Fruit fly (Drosophila melanogaster): Measurements from ENCODE around the gene CG13082.

CG13082 gene

DNA sequence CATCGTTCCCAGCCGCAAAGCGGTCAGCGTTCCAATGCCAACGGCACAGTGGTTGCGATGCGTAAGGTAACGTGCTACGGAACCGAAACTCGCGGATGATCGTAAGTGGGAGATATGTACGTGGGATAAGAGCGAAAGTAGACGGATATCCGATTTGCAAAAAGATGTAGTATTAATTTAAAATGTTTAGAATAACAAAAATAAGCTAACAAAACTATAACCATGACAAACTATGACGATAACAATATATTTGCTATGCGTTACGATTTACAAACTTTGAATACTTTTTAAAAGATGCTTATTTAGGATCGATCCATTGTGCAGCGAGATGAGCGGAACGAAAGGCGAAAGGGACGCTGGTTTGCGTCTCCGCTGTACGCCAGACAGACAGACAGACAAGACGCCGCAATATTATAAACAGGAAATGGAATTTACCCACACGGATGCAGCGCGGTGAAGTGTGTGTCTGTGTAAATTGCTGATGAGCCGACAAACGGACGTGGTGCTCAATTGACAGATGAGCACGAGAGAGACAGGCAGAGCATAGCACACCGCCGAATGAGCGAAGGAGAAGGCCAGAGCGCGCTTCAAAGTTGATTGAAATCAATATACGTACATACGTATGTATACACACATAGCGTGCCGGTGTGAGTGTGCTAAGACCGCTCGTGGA lies 37.5 kb downstream of the CG13082 start (continued):
- TF ChIP-seq B-H1 (GFP tag; IDR thresholded peaks at IDR 0.05) (peak; percentile 89), CG4617 (GFP tag; optimal IDR thresholded peaks at IDR 0.05; ENCODE audit: borderline replicate concordance) (peak; percentile 85), Nf-YA (GFP tag; IDR thresholded peaks at IDR 0.05) (peak; percentile 80), gcm (GFP tag; optimal IDR thresholded peaks at IDR 0.05) (peak; percentile 85), sim (GFP tag; IDR thresholded peaks at IDR 0.05) (0 out of 2 replicates have a peak, but pooled peaks have one; percentile 42), MESR4 (GFP tag; optimal IDR thresholded peaks at IDR 0.05) (no peak), CG16813 (GFP tag; IDR thresholded peaks at IDR 0.05; ENCODE audit: partially characterized antibody) (no peak), CG7556 (GFP tag; optimal IDR thresholded peaks at IDR 0.05) (peak; percentile 98), kah (GFP tag; optimal IDR thresholded peaks at IDR 0.05) (peak; percentile 86), Asciz (GFP tag; optimal IDR thresholded peaks at IDR 0.05) (peak; percentile 92), fd102C (GFP tag; optimal IDR thresholded peaks at IDR 0.05) (peak; percentile 59), phol (tag; optimal IDR thresholded peaks at IDR 0.05) (peak; percentile 97), Opbp (GFP tag; IDR thresholded peaks at IDR 0.05; ENCODE audit: partially characterized antibody) (no peak), tin (GFP tag; optimal IDR thresholded peaks at IDR 0.05) (peak; percentile 96), CG1832 (GFP tag; optimal IDR thresholded peaks at IDR 0.05) (peak; percentile 77), Bteb2 (GFP tag; optimal IDR thresholded peaks at IDR 0.05) (peak; percentile 97), Adf1 (GFP tag; IDR thresholded peaks at IDR 0.05) (peak; percentile 59), sob (GFP tag; IDR thresholded peaks at IDR 0.05) (peak; percentile 94), CrebB (tag; optimal IDR thresholded peaks at IDR 0.05) (peak; percentile 79), sens-2 (GFP tag; IDR thresholded peaks at IDR 0.05) (peak; percentile 27; the same call in 1 of the 2 replicates), Bdp1 (GFP tag; optimal IDR thresholded peaks at IDR 0.05) (peak; percentile 89), gro (GFP tag; optimal IDR thresholded peaks at IDR 0.05) (peak; percentile 98), Lim3 (GFP tag; IDR thresholded peaks at IDR 0.05) (peak; percentile 74; the same call in 1 of the 2 replicates), CG6791 (GFP tag; IDR thresholded peaks at IDR 0.05; ENCODE audit: partially characterized antibody) (0 out of 3 replicates have a peak, but pooled peaks have one; percentile 14), E2f2 (GFP tag; IDR thresholded peaks at IDR 0.05) (peak; percentile 78), CG9932 (GFP tag; IDR thresholded peaks at IDR 0.05) (peak; percentile 95), stwl (tag; optimal IDR thresholded peaks at IDR 0.05) (peak; percentile 16), emc (GFP tag; optimal IDR thresholded peaks at IDR 0.05) (peak; percentile 96), NC2α (GFP tag; optimal IDR thresholded peaks at IDR 0.05) (peak; percentile 94), CG12071 (GFP tag; optimal IDR thresholded peaks at IDR 0.05) (peak; percentile 92), CG14014 (GFP tag; IDR thresholded peaks at IDR 0.05) (peak; percentile 94), zen (tag; optimal IDR thresholded peaks at IDR 0.05) (peak; percentile 82), HLH4C (GFP tag; IDR thresholded peaks at IDR 0.05; ENCODE audit: partially characterized antibody) (no peak), insv (GFP tag; optimal IDR thresholded peaks at IDR 0.05) (peak; percentile 67 to 85), CG12659 (GFP tag; optimal IDR thresholded peaks at IDR 0.05) (peak; percentile 97), BEAF-32 (GFP tag; optimal IDR thresholded peaks at IDR 0.05) (peak; percentile 26), CG13894 (tag; optimal IDR thresholded peaks at IDR 0.05) (peak; percentile 75), CG17359 (tag; optimal IDR thresholded peaks at IDR 0.05) (peak; percentile 93), ssp (GFP tag; IDR thresholded peaks at IDR 0.05) (peak; percentile 85), fd64A (GFP tag; optimal IDR thresholded peaks at IDR 0.05) (peak; percentile 81), wek (GFP tag; optimal IDR thresholded peaks at IDR 0.05) (peak; percentile 64), CG17385 (GFP tag; optimal IDR thresholded peaks at IDR 0.05) (peak; percentile 86), cg (GFP tag; optimal IDR thresholded peaks at IDR 0.05) (peak; percentile 92), CG13424 (tag; optimal IDR thresholded peaks at IDR 0.05) (peak; percentile 96), CG7372 (GFP tag; IDR thresholded peaks at IDR 0.05) (peak; percentile 94), CG16779 (GFP tag; IDR thresholded peaks at IDR 0.05) (peak; percentile 68), cato (GFP tag; optimal IDR thresholded peaks at IDR 0.05; ENCODE audit: borderline replicate concordance) (peak; percentile 89), ranshi (GFP tag; IDR thresholded peaks at IDR 0.05) (peak; percentile 88)
